Worm (Caenorhabditis elegans) whole organism, early embryonic: ENCODE data around the gene rbd-1.

Experiments
- B0310.2 ChIP-seq: sonication (generic microtip); optimal IDR thresholded peaks from 2 replicates; lab custom pipeline; 2016; ENCODE audit warnings: mild to moderate bottlenecking, missing genetic modification characterization, missing compliant biosample characterization
- F13C5.2 ChIP-seq: sonication (generic microtip); optimal IDR thresholded peaks from 2 replicates; lab custom pipeline; 2017; ENCODE audit warnings: mild to moderate bottlenecking, missing genetic modification characterization, inconsistent platforms, missing compliant biosample characterization
- aly-1 ChIP-seq: sonication (generic microtip); optimal IDR thresholded peaks from 2 replicates; lab custom pipeline; 2016; ENCODE audit warnings: missing genetic modification characterization, missing compliant biosample characterization
- ama-1 ChIP-seq: fragments of 150-350 bp; optimal IDR thresholded peaks from 2 replicates; lab custom pipeline; 2014
- ceh-13 ChIP-seq: fragments of 200-800 bp; sonication (Bioruptor generic); optimal IDR thresholded peaks from 2 replicates; lab custom pipeline; 2018; ENCODE audit warnings: mild to moderate bottlenecking, missing genetic modification characterization, missing compliant biosample characterization
- ceh-36 ChIP-seq: sonication (generic microtip); optimal IDR thresholded peaks from 2 replicates; lab custom pipeline; 2016; ENCODE audit warnings: missing genetic modification characterization, inconsistent platforms, missing compliant biosample characterization
- ets-7 ChIP-seq: sonication (generic microtip); optimal IDR thresholded peaks from 2 replicates; lab custom pipeline; 2016; ENCODE audit warnings: missing genotype, missing genetic modification characterization, missing compliant biosample characterization
- flt-1 ChIP-seq: fragments of 200-800 bp; sonication (Bioruptor generic); IDR thresholded peaks from 2 replicates; pipeline ENCODE4 v1.3.6; 2022; ENCODE audit warnings: missing genetic modification characterization, missing compliant biosample characterization
- hmbx-1 ChIP-seq: sonication (generic microtip); optimal IDR thresholded peaks from 2 replicates; lab custom pipeline; 2016; ENCODE audit warnings: mild to moderate bottlenecking, missing genetic modification characterization, missing compliant biosample characterization
- hmg-4 ChIP-seq: fragments of 200-800 bp; sonication (Bioruptor generic); optimal IDR thresholded peaks from 2 replicates; lab custom pipeline; 2018; ENCODE audit warnings: mild to moderate bottlenecking, missing genetic modification characterization, missing compliant biosample characterization
- hnd-1 ChIP-seq: sonication (generic microtip); optimal IDR thresholded peaks from 2 replicates; lab custom pipeline; 2016; ENCODE audit warnings: missing genetic modification characterization, missing compliant biosample characterization
- pes-1 ChIP-seq: fragments of 200-800 bp; sonication (Bioruptor generic); IDR thresholded peaks from 2 replicates; pipeline ENCODE4 v1.3.6; 2022; ENCODE audit warnings: missing genetic modification reagents, missing genetic modification characterization, missing compliant biosample characterization
- scrt-1 ChIP-seq: fragments of 200-800 bp; sonication (Bioruptor generic); IDR thresholded peaks from 2 replicates; pipeline ENCODE4 v1.3.6; 2022; ENCODE audit warnings: missing genetic modification characterization, missing compliant biosample characterization
- sea-1 ChIP-seq: fragments of 200-800 bp; sonication (Bioruptor generic); conservative IDR thresholded peaks from 2 replicates; pipeline ENCODE4 v1.3.6; 2022; ENCODE audit warnings: missing genetic modification characterization, missing compliant biosample characterization
- tbx-11 ChIP-seq: fragments of 200-800 bp; sonication (Bioruptor generic); IDR thresholded peaks from 2 replicates; pipeline ENCODE4 v1.3.6; 2022; ENCODE audit warnings: missing genetic modification characterization, missing compliant biosample characterization
- tbx-37 ChIP-seq: fragments of 200-800 bp; sonication (Bioruptor generic); conservative IDR thresholded peaks from 2 replicates; pipeline ENCODE4 v1.3.6; 2022; ENCODE audit warnings: missing genetic modification reagents, missing genetic modification characterization, missing compliant biosample characterization
- tra-4 ChIP-seq: sonication (generic microtip); optimal IDR thresholded peaks from 2 replicates; lab custom pipeline; 2017; ENCODE audit warnings: missing genetic modification characterization, missing compliant biosample characterization

rbd-1 gene

DNA sequence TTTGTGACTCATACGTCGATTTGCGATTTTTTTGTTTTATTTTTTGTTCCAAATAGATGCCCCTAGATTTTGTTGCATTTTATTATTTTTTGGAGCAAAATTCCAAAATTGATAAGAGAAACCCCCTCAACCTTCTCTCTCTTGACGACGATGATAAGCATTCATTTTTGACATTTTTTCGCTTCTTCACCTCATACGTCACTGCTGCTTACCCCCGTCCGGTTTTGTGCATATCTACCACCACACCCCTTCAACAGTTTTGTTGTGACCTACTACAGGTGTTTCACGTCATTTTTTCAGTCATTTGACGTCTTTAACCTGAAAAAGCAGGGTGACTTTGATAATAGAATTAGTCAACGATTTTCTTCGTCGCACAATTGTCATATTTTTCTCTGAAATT is 25.9 kb upstream of the rbd-1 start:
- TF ChIP-seq ets-7 (tag; lab: Kevin White, UChicago) = no peak

DNA sequence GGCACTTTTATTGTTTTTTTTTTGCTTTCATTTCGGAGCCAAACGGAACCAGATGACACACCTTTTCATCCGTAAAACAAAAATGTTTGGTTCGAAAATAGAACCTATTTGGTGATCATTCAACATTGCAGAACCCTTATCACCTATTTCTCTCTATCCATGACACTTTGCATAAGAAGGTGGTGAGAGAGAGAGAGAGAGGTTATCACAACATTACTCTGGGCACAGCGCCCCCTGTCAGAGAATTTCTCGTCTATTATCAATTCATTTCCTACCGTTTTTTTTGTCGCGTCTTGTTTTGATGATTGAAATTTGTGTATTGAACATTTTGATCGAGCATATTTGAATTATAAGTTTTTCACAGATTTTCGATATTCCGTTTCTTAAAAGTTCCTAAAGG is 24.6 kb upstream of the rbd-1 start:
- TF ChIP-seq sea-1 (GFP tag; lab: Robert Waterston, UW) (no peak), ceh-13 (no peak), ama-1 (lab: Kevin White, UChicago) (no peak), F13C5.2 (tag; lab: Kevin White, UChicago) (no peak), B0310.2 (no peak)

DNA sequence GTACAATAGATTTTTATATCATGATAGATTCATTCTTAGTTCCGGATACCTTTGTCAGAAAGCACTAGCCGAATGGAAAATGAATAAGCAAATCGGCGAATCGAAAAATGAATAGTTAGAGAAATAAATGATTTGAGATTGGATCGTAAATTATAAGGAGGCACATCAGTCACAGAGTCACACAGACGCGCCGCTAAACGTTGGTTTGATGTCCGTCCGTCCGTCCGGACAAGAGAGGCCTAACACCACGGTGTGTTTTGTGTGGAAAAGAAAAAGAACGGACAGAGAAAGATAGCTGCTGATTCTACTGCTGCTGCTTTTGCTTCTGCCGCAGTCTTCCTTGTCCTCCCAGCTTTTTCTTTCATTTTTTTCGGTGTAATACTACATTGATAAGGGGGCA is 23.8 kb upstream of the rbd-1 start:
- TF ChIP-seq F13C5.2 (tag; lab: Kevin White, UChicago) (no peak), flt-1 (GFP tag; lab: Robert Waterston, UW) (no peak), tbx-11 (GFP tag; lab: Robert Waterston, UW) (no peak), ets-7 (tag; lab: Kevin White, UChicago) (no peak), hnd-1 (tag; lab: Kevin White, UChicago) (no peak), hmbx-1 (tag; lab: Kevin White, UChicago) (no peak), sea-1 (GFP tag; lab: Robert Waterston, UW) (no peak), B0310.2 (no peak), tbx-37 (GFP tag; lab: Robert Waterston, UW) (no peak), aly-1 (tag; lab: Kevin White, UChicago) (no peak), ceh-36 (no peak), hmg-4 (GFP tag; lab: Kevin White, UChicago) (no peak), tra-4 (tag; lab: Kevin White, UChicago) (no peak), ceh-13 (no peak), ama-1 (lab: Kevin White, UChicago) (no peak), pes-1 (no peak), scrt-1 (no peak)

DNA sequence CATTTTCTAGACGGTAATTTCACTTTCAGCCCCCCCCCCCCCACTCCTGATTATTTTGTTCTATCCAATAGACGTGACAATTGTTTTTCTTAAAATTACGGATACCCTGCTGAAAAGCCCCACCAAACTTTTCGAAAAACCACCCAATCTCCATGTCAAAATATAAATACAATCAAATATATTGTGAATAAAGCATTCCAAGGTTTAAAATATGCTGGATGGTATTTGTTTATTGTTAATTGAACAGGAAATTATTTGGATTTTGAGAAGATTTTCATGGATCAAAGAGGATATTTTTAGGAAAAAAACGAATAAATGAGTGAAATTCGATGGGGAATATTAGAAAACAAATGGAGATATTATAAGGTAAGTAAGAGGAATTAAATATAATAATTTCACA is 21.0 kb upstream of the rbd-1 start, which contains the start of gene C27D8.4:
Gene C27D8.4, plus strand, starts transcription at position 301 of the 400 bp plus-strand sequence.
- no peak for TF ChIP-seq ama-1 (lab: Kevin White, UChicago)
- no peak for TF ChIP-seq scrt-1

DNA sequence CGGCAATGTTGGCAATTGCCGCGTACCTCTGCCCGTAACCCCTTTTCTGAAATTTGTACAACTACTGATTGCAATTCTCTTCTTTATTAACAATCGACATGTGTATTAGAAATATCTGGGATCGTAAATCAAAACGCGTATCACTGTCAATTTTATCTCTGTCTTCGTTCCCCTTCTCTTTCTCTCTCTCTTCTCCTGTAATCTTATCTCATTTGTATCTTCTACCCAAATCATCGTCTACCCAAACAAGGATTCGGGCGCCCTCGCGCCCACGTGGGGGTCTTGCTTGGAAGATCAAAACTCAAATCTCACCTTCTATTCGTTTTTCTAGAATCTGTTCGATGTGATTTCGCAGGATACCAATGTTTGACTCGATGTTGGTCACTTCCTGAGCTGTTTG is 13.8 kb upstream of the rbd-1 start, which contains the start of gene C27D8.2:
Gene C27D8.2, plus strand, starts transcription at position 222 of the 400 bp plus-strand sequence.
- TF ChIP-seq hnd-1 (tag; lab: Kevin White, UChicago) (no peak), ceh-13 (no peak)

DNA sequence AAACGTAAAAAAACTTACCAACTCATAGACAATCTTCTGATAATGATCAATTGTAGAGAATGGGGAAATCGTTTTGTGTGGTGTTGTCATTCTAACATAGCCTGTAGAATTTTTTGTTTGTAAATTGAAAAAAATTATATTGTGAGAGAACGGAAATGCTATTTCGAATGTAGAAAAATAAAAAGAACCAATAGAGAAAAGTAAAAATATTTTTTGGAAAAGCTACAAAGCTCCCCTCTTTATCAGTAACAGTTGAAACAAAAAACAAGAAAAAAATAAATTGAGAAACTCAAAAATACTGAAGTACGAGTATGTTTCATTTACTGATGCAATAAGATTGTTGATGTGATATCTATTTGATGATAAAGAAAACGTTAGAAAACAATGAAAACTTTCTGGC is 13.1 kb upstream of the rbd-1 start, which contains the start of gene C27D8.3:
Gene C27D8.3, minus strand, starts transcription at position 101 of the 400 bp plus-strand sequence.
- no peak for TF ChIP-seq ama-1 (lab: Kevin White, UChicago)
- no peak for TF ChIP-seq scrt-1
- TF ChIP-seq ets-7 (tag; lab: Kevin White, UChicago) = no peak

DNA sequence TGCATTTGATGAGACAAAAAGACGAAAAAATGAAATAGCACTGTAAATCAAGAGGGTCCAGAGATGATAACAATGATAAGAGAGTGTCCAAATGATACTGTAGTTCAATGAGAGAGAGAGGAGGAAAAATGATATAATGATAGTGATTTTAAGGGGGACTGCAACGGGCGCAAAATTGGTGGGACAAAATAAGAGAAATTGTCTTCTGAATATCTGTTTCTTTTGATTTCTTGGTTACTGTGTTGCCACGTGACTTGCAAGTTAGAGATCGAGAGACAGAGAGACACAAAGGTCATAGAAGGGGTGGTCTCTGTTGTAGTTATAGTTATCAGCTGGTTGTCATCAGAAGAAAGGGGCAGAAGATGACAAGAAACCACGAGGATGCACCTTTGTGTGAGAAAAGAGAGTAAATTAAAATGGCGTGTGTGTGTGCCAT is 8.8 kb upstream of the rbd-1 start:
- TF ChIP-seq hnd-1 (tag; lab: Kevin White, UChicago) = no peak
- TF ChIP-seq pes-1 = no peak
- no peak for TF ChIP-seq B0310.2
- no peak for TF ChIP-seq ceh-36
- TF ChIP-seq ets-7 (tag; lab: Kevin White, UChicago) = no peak
- TF ChIP-seq hmg-4 (GFP tag; lab: Kevin White, UChicago) = no peak
- TF ChIP-seq tbx-11 (GFP tag; lab: Robert Waterston, UW) = no peak
- no peak for TF ChIP-seq aly-1 (tag; lab: Kevin White, UChicago)
- TF ChIP-seq ama-1 (lab: Kevin White, UChicago) = no peak
- TF ChIP-seq ceh-13 = no peak
- no peak for TF ChIP-seq hmbx-1 (tag; lab: Kevin White, UChicago)

DNA sequence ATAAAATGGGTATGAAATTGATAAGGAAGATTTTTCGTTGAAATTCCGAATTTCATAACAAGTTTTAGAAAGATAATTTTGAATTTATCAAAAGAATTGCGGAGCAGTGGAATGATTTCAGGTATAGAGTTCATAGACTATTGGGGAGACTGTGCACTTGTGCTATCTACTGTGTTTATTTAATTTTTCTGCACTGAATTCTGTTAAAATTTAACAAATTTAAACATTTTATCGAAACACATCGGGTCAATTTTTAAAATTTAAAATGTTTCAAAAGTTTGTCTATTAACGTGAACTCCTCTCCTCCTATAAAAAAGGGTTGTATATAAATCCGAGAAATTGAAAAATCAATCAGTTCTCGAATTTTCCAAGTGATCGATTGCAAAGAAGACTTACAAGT is 7.3 kb upstream of the rbd-1 start, which contains the start of gene C27D8.1:
Gene C27D8.1, plus strand, starts transcription at position 301 of the 400 bp plus-strand sequence.
- TF ChIP-seq pes-1 (no peak), ceh-13 (no peak), hmg-4 (GFP tag; lab: Kevin White, UChicago) (no peak), tbx-37 (GFP tag; lab: Robert Waterston, UW) (no peak), ceh-36 (no peak), F13C5.2 (tag; lab: Kevin White, UChicago) (no peak), tbx-11 (GFP tag; lab: Robert Waterston, UW) (no peak), B0310.2 (no peak)

DNA sequence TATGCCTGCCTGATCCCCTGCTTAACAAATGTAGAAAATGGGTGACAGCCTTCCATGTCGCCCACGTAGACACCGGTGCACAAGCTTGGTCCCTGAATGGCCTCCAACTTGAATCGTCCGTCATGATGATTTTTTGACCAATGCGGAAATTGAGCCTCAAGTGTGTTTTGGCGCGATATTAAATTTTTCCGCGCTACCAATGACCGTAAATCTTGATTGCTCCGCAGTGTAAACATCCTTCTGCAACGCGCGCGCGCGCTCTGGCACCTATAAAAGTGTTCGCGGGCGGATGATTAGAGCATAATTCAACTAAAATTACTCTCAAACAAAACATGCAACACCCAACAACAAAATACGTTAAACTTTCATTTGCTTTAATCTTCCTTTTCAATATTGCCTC is 5.1 kb upstream of the rbd-1 start, which contains the start of gene idpp-7:
Gene idpp-7, plus strand, starts transcription at position 301 of the 400 bp plus-strand sequence.
- TF ChIP-seq ets-7 (tag; lab: Kevin White, UChicago) (no peak), ama-1 (lab: Kevin White, UChicago) (no peak), tbx-11 (GFP tag; lab: Robert Waterston, UW) (no peak), ceh-13 (no peak), aly-1 (tag; lab: Kevin White, UChicago) (no peak), flt-1 (GFP tag; lab: Robert Waterston, UW) (no peak), pes-1 (no peak), scrt-1 (no peak), hmg-4 (GFP tag; lab: Kevin White, UChicago) (no peak)
